Worm (Caenorhabditis elegans) whole organism, L2 larva: ENCODE data around the gene T21C9.13.

Source experiments
- F13H6.1 ChIP-seq: sonication (generic microtip); optimal IDR thresholded peaks from 2 replicates; lab custom pipeline; 2016; ENCODE audit warnings: missing genetic modification characterization, missing compliant biosample characterization
- R02D3.7 ChIP-seq: fragments of 150-350 bp; optimal IDR thresholded peaks from 2 replicates; lab custom pipeline; 2014; ENCODE audit warnings: missing biosample characterization, missing genetic modification characterization
- ama-1 ChIP-seq: fragments of 150-350 bp; optimal IDR thresholded peaks from 2 replicates; lab custom pipeline; 2018; ENCODE audit warnings: inconsistent platforms
- ceh-16 ChIP-seq: fragments of 150-350 bp; optimal IDR thresholded peaks from 2 replicates; lab custom pipeline; 2014; ENCODE audit warnings: missing biosample characterization, missing genetic modification characterization
- ceh-82 ChIP-seq: fragments of 150-350 bp; optimal IDR thresholded peaks from 2 replicates; lab custom pipeline; 2014; ENCODE audit warnings: missing biosample characterization, missing genetic modification characterization
- crh-2 ChIP-seq: sonication (generic microtip); optimal IDR thresholded peaks from 2 replicates; lab custom pipeline; 2017; ENCODE audit warnings: missing biosample characterization, missing genetic modification characterization
- dmd-4 ChIP-seq: sonication (generic microtip); optimal IDR thresholded peaks from 2 replicates; lab custom pipeline; 2017; ENCODE audit warnings: missing biosample characterization, missing genetic modification characterization
- elt-3 ChIP-seq: sonication (generic microtip); optimal IDR thresholded peaks from 2 replicates; lab custom pipeline; 2017; ENCODE audit warnings: missing biosample characterization, missing genetic modification characterization
- fos-1 ChIP-seq: fragments of 150-350 bp; optimal IDR thresholded peaks from 2 replicates; lab custom pipeline; 2014; ENCODE audit warnings: missing biosample characterization, missing genetic modification characterization
- gmeb-1 ChIP-seq: fragments of 150-350 bp; optimal IDR thresholded peaks from 2 replicates; lab custom pipeline; 2014; ENCODE audit warnings: missing biosample characterization, missing genetic modification characterization
- lin-13 ChIP-seq: fragments of 150-350 bp; optimal IDR thresholded peaks from 2 replicates; lab custom pipeline; 2014; ENCODE audit warnings: missing biosample characterization, missing genetic modification reagents, missing genetic modification characterization
- lsy-2 ChIP-seq, 2 experiments: fragments of 150-350 bp in 1 of 2; sonication (generic microtip) in 1 of 2; optimal IDR thresholded peaks; 2 replicates each; lab custom pipeline; 2014 to 2017; ENCODE audit warnings: missing biosample characterization in 2 of 2, missing genetic modification characterization in 2 of 2
- mab-5 ChIP-seq: fragments of 150-350 bp; optimal IDR thresholded peaks from 2 replicates; lab custom pipeline; 2014; ENCODE audit warnings: missing biosample characterization, missing genetic modification characterization
- mbf-1 ChIP-seq: sonication (generic microtip); optimal IDR thresholded peaks from 2 replicates; lab custom pipeline; 2017; ENCODE audit warnings: missing biosample characterization, missing genetic modification characterization
- nhr-10 ChIP-seq: sonication (generic microtip); optimal IDR thresholded peaks from 2 replicates; lab custom pipeline; 2017; ENCODE audit warnings: missing biosample characterization, missing genetic modification characterization
- nhr-11 ChIP-seq: fragments of 150-350 bp; optimal IDR thresholded peaks from 2 replicates; lab custom pipeline; 2014; ENCODE audit warnings: missing biosample characterization, missing genetic modification characterization
- nhr-12 ChIP-seq: fragments of 150-350 bp; optimal IDR thresholded peaks from 2 replicates; lab custom pipeline; 2014; ENCODE audit warnings: missing biosample characterization, missing genetic modification characterization
- nhr-23 ChIP-seq: fragments of 150-350 bp; optimal IDR thresholded peaks from 2 replicates; lab custom pipeline; 2014; ENCODE audit warnings: missing biosample characterization, missing genetic modification reagents, missing genetic modification characterization
- nhr-237 ChIP-seq: fragments of 150-350 bp; optimal IDR thresholded peaks from 2 replicates; lab custom pipeline; 2014; ENCODE audit warnings: missing biosample characterization, missing genetic modification characterization
- nhr-6 ChIP-seq: fragments of 150-350 bp; optimal IDR thresholded peaks from 2 replicates; lab custom pipeline; 2014; ENCODE audit warnings: missing biosample characterization, missing genetic modification characterization
- nhr-77 ChIP-seq: fragments of 150-350 bp; optimal IDR thresholded peaks from 2 replicates; lab custom pipeline; 2014; ENCODE audit warnings: missing biosample characterization, missing genetic modification characterization
- peb-1 ChIP-seq: fragments of 150-350 bp; optimal IDR thresholded peaks from 2 replicates; lab custom pipeline; 2014; ENCODE audit warnings: missing biosample characterization, missing genetic modification characterization
- sem-4 ChIP-seq: fragments of 150-350 bp; optimal IDR thresholded peaks from 2 replicates; lab custom pipeline; 2014; ENCODE audit warnings: missing biosample characterization, missing genetic modification reagents, missing genetic modification characterization
- sma-3 ChIP-seq: sonication (generic microtip); optimal IDR thresholded peaks from 2 replicates; lab custom pipeline; 2016; ENCODE audit warnings: missing genetic modification reagents, missing genetic modification characterization, missing compliant biosample characterization
- snpc-4 ChIP-seq: fragments of 150-350 bp; optimal IDR thresholded peaks from 2 replicates; lab custom pipeline; 2014; ENCODE audit warnings: missing biosample characterization, missing genetic modification characterization
- unc-39 ChIP-seq: fragments of 150-350 bp; optimal IDR thresholded peaks from 2 replicates; lab custom pipeline; 2014; ENCODE audit warnings: missing biosample characterization, missing genetic modification characterization
- unc-55 ChIP-seq: fragments of 150-350 bp; sonication (generic microtip); optimal IDR thresholded peaks from 3 replicates; lab custom pipeline; 2014; ENCODE audit warnings: missing biosample characterization, missing genetic modification reagents, missing genetic modification characterization
- zag-1 ChIP-seq: fragments of 150-350 bp; optimal IDR thresholded peaks from 2 replicates; lab custom pipeline; 2014; ENCODE audit warnings: missing biosample characterization, missing genetic modification characterization
- ztf-1 ChIP-seq: fragments of 200-800 bp; sonication (Bioruptor generic); conservative IDR thresholded peaks from 2 replicates; pipeline ENCODE4 v1.3.6; 2022; ENCODE audit warnings: missing genetic modification characterization, missing compliant biosample characterization
- ztf-4 ChIP-seq: fragments of 150-350 bp; optimal IDR thresholded peaks from 2 replicates; lab custom pipeline; 2014; ENCODE audit warnings: missing biosample characterization, missing genetic modification characterization

The T21C9.13 gene

ce11 chrV:10635722-10636121 is 38.7 kb downstream of the T21C9.13 start, which contains the start of gene kvs-2:
TSS of gene kvs-2 (plus strand) at chrV:10636022.
- no peak for TF ChIP-seq nhr-10 (tag; lab: Kevin White, UChicago)
- TF ChIP-seq elt-3 (tag; lab: Kevin White, UChicago), result no peak
- no peak for TF ChIP-seq nhr-11 (tag; lab: Kevin White, UChicago)
- TF ChIP-seq zag-1 (tag; lab: Kevin White, UChicago), result no peak
- TF ChIP-seq R02D3.7 (tag; lab: Kevin White, UChicago), result no peak
- TF ChIP-seq nhr-77 (tag; lab: Kevin White, UChicago), result no peak
- no peak for TF ChIP-seq sem-4
- no peak for TF ChIP-seq F13H6.1 (tag; lab: Kevin White, UChicago)
- no peak for TF ChIP-seq nhr-12
- no peak for TF ChIP-seq mab-5 (tag; lab: Kevin White, UChicago)
- TF ChIP-seq nhr-23 (tag; lab: Kevin White, UChicago), result no peak
- no peak for TF ChIP-seq ztf-1
- TF ChIP-seq nhr-6 (tag; lab: Kevin White, UChicago), result no peak
- no peak for TF ChIP-seq mbf-1 (tag; lab: Kevin White, UChicago)
- TF ChIP-seq lsy-2 (tag; optimal IDR thresholded peaks at IDR 0.05; lab: Kevin White, UChicago), result no peak
- no peak for TF ChIP-seq unc-39 (tag; lab: Kevin White, UChicago)
- no peak for TF ChIP-seq dmd-4
- TF ChIP-seq, all 48 proteins: peak for 0

- no peak for TF ChIP-seq nhr-77 (tag; lab: Kevin White, UChicago)
These were observed 43.9 kb downstream of the T21C9.13 start for ce11 chrV:10640977-10641376.

ce11 chrV:10647043-10647611 is 50.1 kb downstream of the T21C9.13 start, which contains the start of the genes C32C4.3 and C32C4.16:
TSS of gene C32C4.3 (minus strand) at chrV:10647143.
TSS of gene C32C4.16 (plus strand) at chrV:10647561.
- TF ChIP-seq ztf-4 (tag; lab: Kevin White, UChicago) (no peak), mab-5 (tag; lab: Kevin White, UChicago) (no peak), nhr-77 (tag; lab: Kevin White, UChicago) (no peak), peb-1 (tag; lab: Kevin White, UChicago) (no peak), nhr-11 (tag; lab: Kevin White, UChicago) (no peak), nhr-6 (tag; lab: Kevin White, UChicago) (no peak), gmeb-1 (tag; lab: Kevin White, UChicago) (no peak), ama-1 (lab: Kevin White, UChicago) (no peak), sma-3 (GFP tag; lab: Kevin White, UChicago) (no peak)

- TF ChIP-seq unc-55 (no peak), lin-13 (GFP tag; lab: Kevin White, UChicago) (no peak), F13H6.1 (tag; lab: Kevin White, UChicago) (no peak), ceh-16 (tag; lab: Kevin White, UChicago) (no peak), gmeb-1 (tag; lab: Kevin White, UChicago) (no peak), crh-2 (tag; lab: Kevin White, UChicago) (no peak), sma-3 (GFP tag; lab: Kevin White, UChicago) (no peak), ceh-82 (no peak), mab-5 (tag; lab: Kevin White, UChicago) (no peak), snpc-4 (tag; lab: Kevin White, UChicago) (no peak), fos-1 (tag; lab: Kevin White, UChicago) (no peak), mbf-1 (tag; lab: Kevin White, UChicago) (no peak), nhr-237 (tag; lab: Kevin White, UChicago) (no peak), dmd-4 (no peak)
These were observed 51.1 kb downstream of the T21C9.13 start, which contains the start of gene aqp-6 for ce11 chrV:10648146-10648545. TSS of gene aqp-6 (plus strand) at chrV:10648446.
